Fruit fly (Drosophila melanogaster): ENCODE measurements around the gene mRpL17.

The mRpL17 gene

dm6 chr3L:271501-272249 lies 7.1 kb downstream of the mRpL17 start:
- TF ChIP-seq Sin3A (optimal IDR thresholded peaks at IDR 0.05): no peak
- no peak for TF ChIP-seq h (optimal IDR thresholded peaks at IDR 0.05)
- TF ChIP-seq ttk (optimal IDR thresholded peaks at IDR 0.05): no peak
- no peak for TF ChIP-seq insv (optimal IDR thresholded peaks at IDR 0.05)
- no peak for TF ChIP-seq psq (optimal IDR thresholded peaks at IDR 0.05)
- TF ChIP-seq Myc (optimal IDR thresholded peaks at IDR 0.05): no peak

dm6 chr3L:273291-273690 lies 8.7 kb downstream of the mRpL17 start, which contains the start of gene CG32845:
CG32845 (minus strand) TSS chr3L:273391.
- TF ChIP-seq h (optimal IDR thresholded peaks at IDR 0.05) (no peak), ttk (optimal IDR thresholded peaks at IDR 0.05) (no peak), insv (optimal IDR thresholded peaks at IDR 0.05) (no peak), Myc (optimal IDR thresholded peaks at IDR 0.05) (no peak), Sin3A (optimal IDR thresholded peaks at IDR 0.05) (no peak), psq (optimal IDR thresholded peaks at IDR 0.05) (no peak)

- no peak for TF ChIP-seq Sin3A (optimal IDR thresholded peaks at IDR 0.05)
Measured at dm6 chr3L:274855-275254, 10.3 kb downstream of the mRpL17 start, which contains the start of gene ttm2. ttm2 (plus strand) TSS chr3L:275155.

dm6 chr3L:276736-277487 lies 12.3 kb downstream of the mRpL17 start, which contains the start of gene RhoGEF3:
RhoGEF3 (plus strand) TSS chr3L:277437.
- no peak for TF ChIP-seq Myc (optimal IDR thresholded peaks at IDR 0.05)
- TF ChIP-seq ttk (optimal IDR thresholded peaks at IDR 0.05): no peak
- no peak for TF ChIP-seq h (optimal IDR thresholded peaks at IDR 0.05)
- TF ChIP-seq psq (optimal IDR thresholded peaks at IDR 0.05): no peak
- TF ChIP-seq insv (optimal IDR thresholded peaks at IDR 0.05): no peak
- no peak for TF ChIP-seq Sin3A (optimal IDR thresholded peaks at IDR 0.05)

dm6 chr3L:282276-282675 lies 17.7 kb downstream of the mRpL17 start:
- no peak for TF ChIP-seq insv (optimal IDR thresholded peaks at IDR 0.05)
- no peak for TF ChIP-seq h (optimal IDR thresholded peaks at IDR 0.05)
- no peak for TF ChIP-seq Sin3A (optimal IDR thresholded peaks at IDR 0.05)
- TF ChIP-seq Myc (optimal IDR thresholded peaks at IDR 0.05): no peak
- no peak for TF ChIP-seq psq (optimal IDR thresholded peaks at IDR 0.05)
- TF ChIP-seq ttk (optimal IDR thresholded peaks at IDR 0.05): no peak

dm6 chr3L:284253-284652 lies 19.7 kb downstream of the mRpL17 start:
- no peak for TF ChIP-seq ttk (optimal IDR thresholded peaks at IDR 0.05)
- TF ChIP-seq Sin3A (optimal IDR thresholded peaks at IDR 0.05): no peak
- TF ChIP-seq insv (optimal IDR thresholded peaks at IDR 0.05): no peak
- TF ChIP-seq psq (optimal IDR thresholded peaks at IDR 0.05): no peak
- no peak for TF ChIP-seq h (optimal IDR thresholded peaks at IDR 0.05)
- TF ChIP-seq Myc (optimal IDR thresholded peaks at IDR 0.05): no peak

dm6 chr3L:291583-292145 lies 27.1 kb downstream of the mRpL17 start:
- no peak for TF ChIP-seq h (optimal IDR thresholded peaks at IDR 0.05)
- no peak for TF ChIP-seq Myc (optimal IDR thresholded peaks at IDR 0.05)
- no peak for TF ChIP-seq insv (optimal IDR thresholded peaks at IDR 0.05)
- TF ChIP-seq Sin3A (optimal IDR thresholded peaks at IDR 0.05): no peak

- TF ChIP-seq ttk (optimal IDR thresholded peaks at IDR 0.05) (no peak), insv (optimal IDR thresholded peaks at IDR 0.05) (no peak), Sin3A (optimal IDR thresholded peaks at IDR 0.05) (no peak)
Measured at dm6 chr3L:292146-292776, 27.7 kb downstream of the mRpL17 start.

dm6 chr3L:294841-295408 lies 30.3 kb downstream of the mRpL17 start:
- TF ChIP-seq Myc (optimal IDR thresholded peaks at IDR 0.05) (no peak), Sin3A (optimal IDR thresholded peaks at IDR 0.05) (no peak), insv (optimal IDR thresholded peaks at IDR 0.05) (no peak), h (optimal IDR thresholded peaks at IDR 0.05) (no peak), ttk (optimal IDR thresholded peaks at IDR 0.05) (no peak), psq (optimal IDR thresholded peaks at IDR 0.05) (no peak)

dm6 chr3L:297240-297639 lies 32.7 kb downstream of the mRpL17 start:
- TF ChIP-seq Sin3A (optimal IDR thresholded peaks at IDR 0.05): no peak
- no peak for TF ChIP-seq ttk (optimal IDR thresholded peaks at IDR 0.05)

dm6 chr3L:298459-298858 lies 33.9 kb downstream of the mRpL17 start:
- TF ChIP-seq Sin3A (optimal IDR thresholded peaks at IDR 0.05) (no peak), ttk (optimal IDR thresholded peaks at IDR 0.05) (no peak), Myc (optimal IDR thresholded peaks at IDR 0.05) (no peak), psq (optimal IDR thresholded peaks at IDR 0.05) (no peak), insv (optimal IDR thresholded peaks at IDR 0.05) (no peak), h (optimal IDR thresholded peaks at IDR 0.05) (no peak)

Data from Kc167 (cell line).